Worm (Caenorhabditis elegans) whole organism, late embryonic: ENCODE measurements around the gene mboa-2.

Experiments used
- F13H6.1 ChIP-seq: sonication (generic microtip); optimal IDR thresholded peaks from 2 replicates; lab custom pipeline; 2016; ENCODE audit warnings: missing genetic modification characterization, missing compliant biosample characterization
- ahr-1 ChIP-seq: sonication (generic microtip); optimal IDR thresholded peaks from 2 replicates; lab custom pipeline; 2016; ENCODE audit warnings: missing genetic modification characterization, missing compliant biosample characterization
- lin-11 ChIP-seq: fragments of 200-800 bp; sonication (Bioruptor generic); optimal IDR thresholded peaks from 2 replicates; lab custom pipeline; 2018; ENCODE audit warnings: mild to moderate bottlenecking, missing genetic modification characterization, missing compliant biosample characterization
- pha-2 ChIP-seq: sonication (generic microtip); optimal IDR thresholded peaks from 2 replicates; lab custom pipeline; 2017; ENCODE audit warnings: mild to moderate bottlenecking, missing genetic modification characterization, missing compliant biosample characterization
- unc-3 ChIP-seq, 2 experiments: fragments of 200-800 bp in 1 of 2; sonication (Bioruptor generic) in 1 of 2; sonication (generic microtip) in 1 of 2; conservative IDR thresholded peaks in 1 of 2; optimal IDR thresholded peaks in 1 of 2; 2 replicates each; pipeline versions ENCODE4 v1.3.6 to Lab custom; 2016 to 2022; ENCODE audit warnings: missing compliant biosample characterization in 2 of 2, missing genetic modification characterization in 2 of 2, missing genetic modification reagents in 1 of 2
- unc-55 ChIP-seq: sonication (generic microtip); optimal IDR thresholded peaks from 2 replicates; lab custom pipeline; 2017; ENCODE audit warnings: missing biosample characterization, missing genetic modification reagents, missing genetic modification characterization

DNA sequence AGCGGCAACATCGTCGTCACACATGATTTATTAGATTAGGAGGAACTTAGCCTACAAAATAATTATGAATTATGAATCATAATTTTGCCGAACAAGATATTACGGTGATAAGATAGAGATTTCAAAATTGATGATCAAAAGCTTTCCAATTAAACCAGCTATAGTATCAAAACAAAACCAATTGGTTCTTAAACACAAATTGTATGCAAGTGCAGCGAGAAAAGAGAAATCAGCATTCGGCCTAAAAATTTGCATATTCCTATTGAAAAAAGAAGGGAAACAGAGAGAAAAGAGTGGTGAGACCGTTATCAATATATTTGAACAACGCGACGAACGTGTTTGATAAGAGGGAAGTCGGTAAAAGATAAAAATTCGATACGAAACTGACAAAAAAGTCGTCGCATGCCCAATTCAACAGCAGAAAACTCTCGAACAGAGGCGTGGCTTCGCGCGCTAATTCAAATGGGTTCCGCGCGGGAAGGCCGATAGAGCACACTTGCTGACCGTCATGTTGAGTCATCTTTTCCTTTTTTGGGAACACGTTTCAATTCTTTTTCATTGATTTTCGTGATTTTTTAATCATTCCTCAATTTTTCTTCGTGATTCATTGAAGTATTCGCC lies 44.1 kb downstream of the mboa-2 start, which contains the start of gene act-2:
- TF ChIP-seq pha-2 (tag; lab: Kevin White, UChicago) (no peak), unc-55 (no peak), lin-11 (tag; lab: Kevin White, UChicago) (no peak), F13H6.1 (tag; lab: Kevin White, UChicago) (no peak), unc-3 (GFP tag; conservative IDR thresholded peaks at IDR 0.05; lab: Robert Waterston, UW) (no peak), unc-3 (tag; optimal IDR thresholded peaks at IDR 0.05; lab: Kevin White, UChicago) (no peak), ahr-1 (no peak)
